Fruit fly (Drosophila melanogaster) whole organism, embryonic: ENCODE measurements around the gene CG46310.
A peak's percentile ranks its signal among the peaks of the same experiment; 100 is the strongest.

Experiments
- ATbp ChIP-seq: fragments of 200-800 bp; sonication (Bioruptor generic); optimal IDR thresholded peaks from 2 replicates; lab custom pipeline; 2017; ENCODE audit warnings: missing biosample characterization, mild to moderate bottlenecking, missing genetic modification characterization, missing genetic modification reagents
- Bdp1 ChIP-seq: fragments of 200-800 bp; sonication (Bioruptor generic); optimal IDR thresholded peaks from 3 replicates; lab custom pipeline; 2016; ENCODE audit warnings: missing biosample characterization, missing genetic modification characterization
- Blimp-1 ChIP-seq: fragments of 200-800 bp; sonication (Bioruptor generic); optimal IDR thresholded peaks from 3 replicates; lab custom pipeline; 2018; ENCODE audit warnings: missing biosample characterization, missing genetic modification characterization, mild to moderate bottlenecking, moderate library complexity, missing genetic modification reagents
- CG1024 ChIP-seq: fragments of 200-800 bp; sonication (Bioruptor generic); IDR thresholded peaks from 2 replicates; pipeline ENCODE4 v1.3.6; 2022; ENCODE audit warnings: missing biosample characterization, missing genetic modification characterization
- CG1233 ChIP-seq: fragments of 200-800 bp; sonication (Bioruptor generic); optimal IDR thresholded peaks from 4 replicates; lab custom pipeline; 2018; ENCODE audit warnings: missing biosample characterization, mild to moderate bottlenecking, missing genetic modification characterization
- CG12391 ChIP-seq: fragments of 200-800 bp; sonication (Bioruptor generic); optimal IDR thresholded peaks from 3 replicates; lab custom pipeline; 2018; ENCODE audit warnings: missing biosample characterization, mild to moderate bottlenecking, missing genetic modification characterization, moderate library complexity
- CG13424 ChIP-seq: fragments of 200-800 bp; sonication (Bioruptor generic); optimal IDR thresholded peaks from 2 replicates; lab custom pipeline; 2019; ENCODE audit warnings: missing biosample characterization, mild to moderate bottlenecking, missing genetic modification characterization, moderate library complexity
- CG13775 ChIP-seq: fragments of 200-800 bp; sonication (Bioruptor generic); optimal IDR thresholded peaks from 3 replicates; lab custom pipeline; 2017; ENCODE audit warnings: missing biosample characterization, mild to moderate bottlenecking, missing genetic modification characterization
- CG14860 ChIP-seq: fragments of 200-800 bp; sonication (Bioruptor generic); IDR thresholded peaks from 3 replicates; pipeline ENCODE4 v1.3.6; 2022; ENCODE audit warnings: missing biosample characterization, missing genetic modification characterization; ENCODE audit not compliant: partially characterized antibody
- CG17912 ChIP-seq: fragments of 200-800 bp; sonication (Bioruptor generic); optimal IDR thresholded peaks from 2 replicates; lab custom pipeline; 2018; ENCODE audit warnings: missing biosample characterization, mild to moderate bottlenecking, missing genetic modification characterization
- CG2129 ChIP-seq: fragments of 200-800 bp; sonication (Bioruptor generic); IDR thresholded peaks from 2 replicates; pipeline ENCODE4 v1.3.6; 2022; ENCODE audit warnings: missing biosample characterization, missing genetic modification characterization; ENCODE audit not compliant: partially characterized antibody
- CG2202 ChIP-seq: fragments of 200-800 bp; sonication (Bioruptor generic); optimal IDR thresholded peaks from 2 replicates; lab custom pipeline; 2018; ENCODE audit warnings: missing biosample characterization, mild to moderate bottlenecking, missing genetic modification characterization
- CG30431 ChIP-seq: fragments of 200-800 bp; sonication (Bioruptor generic); optimal IDR thresholded peaks from 2 replicates; lab custom pipeline; 2017; ENCODE audit warnings: missing biosample characterization, missing genetic modification characterization
- CG3407 ChIP-seq: fragments of 200-800 bp; sonication (Bioruptor generic); optimal IDR thresholded peaks from 2 replicates; lab custom pipeline; 2018; ENCODE audit warnings: missing biosample characterization, mild to moderate bottlenecking, missing genetic modification characterization
- CG3726 ChIP-seq: fragments of 200-800 bp; sonication (Bioruptor generic); IDR thresholded peaks from 3 replicates; pipeline ENCODE4, ENCODE4 v1.3.6; 2022; ENCODE audit warnings: missing biosample characterization, missing genetic modification characterization
- CG4424 ChIP-seq: fragments of 200-800 bp; sonication (Bioruptor generic); optimal IDR thresholded peaks from 3 replicates; lab custom pipeline; 2016; ENCODE audit warnings: missing biosample characterization, missing genetic modification characterization
- CG8765 ChIP-seq: fragments of 200-800 bp; sonication (Bioruptor generic); IDR thresholded peaks from 2 replicates; pipeline ENCODE4 v1.3.6; 2022; ENCODE audit warnings: missing biosample characterization, missing genetic modification characterization
- CG9817 ChIP-seq: fragments of 200-800 bp; sonication (Bioruptor generic); optimal IDR thresholded peaks from 2 replicates; lab custom pipeline; 2018; ENCODE audit warnings: missing biosample characterization, mild to moderate bottlenecking, missing genetic modification characterization, moderate library complexity
- CoRest ChIP-seq: fragments of 200-800 bp; sonication (Bioruptor generic); optimal IDR thresholded peaks from 3 replicates; lab custom pipeline; 2018; ENCODE audit warnings: missing biosample characterization, mild to moderate bottlenecking, missing genetic modification characterization, moderate library complexity
- D ChIP-seq, 2 experiments: fragments of 200-800 bp in 1 of 2; fragments of >200 bp in 1 of 2; sonication (Bioruptor generic) in 1 of 2; optimal IDR thresholded peaks; 2 replicates in 1 of 2; 3 replicates in 1 of 2; lab custom pipeline; 2017; ENCODE audit warnings: mild to moderate bottlenecking in 1 of 2, missing biosample characterization in 1 of 2, missing genetic modification characterization in 1 of 2, missing genetic modification reagents in 1 of 2
- Drgx ChIP-seq: fragments of 200-800 bp; sonication (Bioruptor generic); IDR thresholded peaks from 2 replicates; pipeline ENCODE4 v1.3.6; 2022; ENCODE audit warnings: missing biosample characterization, missing genetic modification characterization
- Eip74EF ChIP-seq, 2 experiments: fragments of 200-800 bp in 1 of 2; fragments of >200 bp in 1 of 2; sonication (Bioruptor generic) in 1 of 2; optimal IDR thresholded peaks; 2 replicates each; lab custom pipeline; 2017 to 2019; ENCODE audit warnings: missing biosample characterization in 2 of 2, missing genetic modification characterization in 2 of 2, mild to moderate bottlenecking in 1 of 2, moderate library complexity in 1 of 2
- Hmr ChIP-seq: fragments of 200-800 bp; sonication (Bioruptor generic); optimal IDR thresholded peaks from 3 replicates; lab custom pipeline; 2017; ENCODE audit warnings: mild to moderate bottlenecking, missing biosample characterization, missing genetic modification reagents, missing genetic modification characterization
- Mad ChIP-seq: fragments of 200-800 bp; sonication (Bioruptor generic); optimal IDR thresholded peaks from 2 replicates; lab custom pipeline; 2016; ENCODE audit warnings: missing biosample characterization, missing genetic modification characterization
- Neu2 ChIP-seq: fragments of 200-800 bp; sonication (Bioruptor generic); optimal IDR thresholded peaks from 3 replicates; lab custom pipeline; 2016; ENCODE audit warnings: missing biosample characterization, missing genetic modification characterization, borderline replicate concordance
- Nf-YA ChIP-seq: fragments of 200-800 bp; sonication (Bioruptor generic); IDR thresholded peaks from 2 replicates; pipeline ENCODE4 v1.3.6; 2022; ENCODE audit warnings: missing biosample characterization, missing genetic modification characterization
- Sox102F ChIP-seq: fragments of 200-800 bp; sonication (Bioruptor generic); optimal IDR thresholded peaks from 2 replicates; lab custom pipeline; 2018; ENCODE audit warnings: missing biosample characterization, mild to moderate bottlenecking, missing genetic modification characterization, moderate library complexity
- Sry-δ ChIP-seq: fragments of 200-800 bp; sonication (Bioruptor generic); optimal IDR thresholded peaks from 2 replicates; lab custom pipeline; 2016; ENCODE audit warnings: missing biosample characterization, missing genetic modification characterization
- bab2 ChIP-seq: fragments of 200-800 bp; sonication (Bioruptor generic); optimal IDR thresholded peaks from 2 replicates; lab custom pipeline; 2016; ENCODE audit warnings: missing biosample characterization, missing genetic modification characterization
- bcd ChIP-seq: fragments of 200-800 bp; sonication (Bioruptor generic); optimal IDR thresholded peaks from 2 replicates; lab custom pipeline; 2017; ENCODE audit warnings: missing biosample characterization, mild to moderate bottlenecking, missing genetic modification characterization
- br ChIP-seq: fragments of >200 bp; optimal IDR thresholded peaks from 2 replicates; lab custom pipeline; 2017
- cato ChIP-seq: fragments of 200-800 bp; sonication (Bioruptor generic); optimal IDR thresholded peaks from 2 replicates; lab custom pipeline; 2016; ENCODE audit warnings: missing biosample characterization, missing genetic modification characterization, borderline replicate concordance
- chm ChIP-seq: fragments of 200-800 bp; sonication (Bioruptor generic); IDR thresholded peaks from 2 replicates; pipeline ENCODE4 v1.3.6; 2022; ENCODE audit warnings: missing biosample characterization, missing genetic modification characterization
- dmrt11E ChIP-seq: fragments of 200-800 bp; sonication (Bioruptor generic); optimal IDR thresholded peaks from 3 replicates; lab custom pipeline; 2018; ENCODE audit warnings: missing biosample characterization, mild to moderate bottlenecking, missing genetic modification characterization, moderate library complexity
- esg ChIP-seq: fragments of 200-800 bp; sonication (Bioruptor generic); conservative IDR thresholded peaks from 2 replicates; pipeline ENCODE4 v1.3.6; 2022; ENCODE audit warnings: missing biosample characterization, missing genetic modification characterization
- fd64A ChIP-seq: fragments of 200-800 bp; sonication (Bioruptor generic); optimal IDR thresholded peaks from 3 replicates; lab custom pipeline; 2018; ENCODE audit warnings: missing biosample characterization, mild to moderate bottlenecking, missing genetic modification characterization
- ham ChIP-seq: fragments of 200-800 bp; sonication (Bioruptor generic); IDR thresholded peaks from 2 replicates; pipeline ENCODE4 v1.3.6; 2022; ENCODE audit warnings: missing biosample characterization, missing genetic modification characterization
- lab ChIP-seq: fragments of 200-800 bp; sonication (Bioruptor generic); optimal IDR thresholded peaks from 3 replicates; lab custom pipeline; 2017; ENCODE audit warnings: missing biosample characterization, missing genetic modification characterization, mild to moderate bottlenecking, moderate library complexity, missing genetic modification reagents
- lbe ChIP-seq: fragments of 200-800 bp; sonication (Bioruptor generic); optimal IDR thresholded peaks from 2 replicates; lab custom pipeline; 2016; ENCODE audit warnings: missing biosample characterization, mild to moderate bottlenecking, missing genetic modification characterization
- mam ChIP-seq: fragments of 200-800 bp; sonication (Bioruptor generic); optimal IDR thresholded peaks from 3 replicates; lab custom pipeline; 2016; ENCODE audit warnings: missing biosample characterization, missing genetic modification characterization
- nom ChIP-seq: fragments of 200-800 bp; sonication (Bioruptor generic); optimal IDR thresholded peaks from 2 replicates; lab custom pipeline; 2017; ENCODE audit warnings: missing biosample characterization, missing genetic modification characterization, mild to moderate bottlenecking, moderate library complexity, missing genetic modification reagents
- pfk ChIP-seq: fragments of 200-800 bp; sonication (Bioruptor generic); optimal IDR thresholded peaks from 2 replicates; lab custom pipeline; 2018; ENCODE audit warnings: missing biosample characterization, mild to moderate bottlenecking, missing genetic modification characterization, moderate library complexity
- sens ChIP-seq: fragments of 200-800 bp; sonication (Bioruptor generic); peaks from one replicate; lab custom pipeline; 2016; ENCODE audit warnings: missing biosample characterization, missing genetic modification characterization
- shn ChIP-seq: fragments of 200-800 bp; sonication (Bioruptor generic); optimal IDR thresholded peaks from 3 replicates; lab custom pipeline; 2016; ENCODE audit warnings: missing biosample characterization, missing genetic modification characterization
- so ChIP-seq: fragments of 200-800 bp; sonication (Bioruptor generic); IDR thresholded peaks from 3 replicates; pipeline ENCODE4 v1.3.6; 2022; ENCODE audit warnings: missing biosample characterization, missing genetic modification characterization
- stwl ChIP-seq: fragments of 200-800 bp; sonication (Bioruptor generic); optimal IDR thresholded peaks from 3 replicates; lab custom pipeline; 2018; ENCODE audit warnings: missing biosample characterization, mild to moderate bottlenecking, missing genetic modification characterization, moderate library complexity

CG46310 gene

dm6 chr3R:23149021-23149571 lies 24.6 kb upstream of the CG46310 start (continued):
- no peak for TF ChIP-seq CG3407 (GFP tag; lab: Kevin White, UChicago)
- no peak for TF ChIP-seq CG1024
- no peak for TF ChIP-seq CG1233 (GFP tag; lab: Kevin White, UChicago)
- no peak for TF ChIP-seq mam (GFP tag; lab: Kevin White, UChicago)
- peak; percentile 63 for TF ChIP-seq CG12391 (tag; lab: Kevin White, UChicago)
- no peak for TF ChIP-seq CG2129 (GFP tag; lab: Robert Waterston, UW)
- 0 out of 3 replicates have a peak, but pooled peaks have one; percentile 20 for TF ChIP-seq so (GFP tag; lab: Robert Waterston, UW)
- TF ChIP-seq pfk = no peak
- no peak for TF ChIP-seq Nf-YA (GFP tag; lab: Robert Waterston, UW)
- TF ChIP-seq CG30431 = peak; percentile 17
- peak; percentile 85 for TF ChIP-seq dmrt11E
- TF ChIP-seq bab2 (GFP tag; lab: Kevin White, UChicago) = no peak
- peak; percentile 29 for TF ChIP-seq CG13775
- no peak for TF ChIP-seq CG9817 (tag; lab: Kevin White, UChicago)
- TF ChIP-seq fd64A = no peak
- peak; percentile 48; the same call in 1 of the 2 replicates for TF ChIP-seq Drgx (GFP tag; lab: Robert Waterston, UW)
- no peak for TF ChIP-seq D (optimal IDR thresholded peaks at IDR 0.05; lab: Kevin White, UChicago)
- peak; percentile 57 for TF ChIP-seq D (GFP tag; optimal IDR thresholded peaks at IDR 0.05; lab: Kevin White, UChicago)
- peak; percentile 87 for TF ChIP-seq nom (GFP tag; lab: Kevin White, UChicago)
- no peak for TF ChIP-seq Bdp1 (GFP tag; lab: Kevin White, UChicago)
- no peak for TF ChIP-seq shn (GFP tag; lab: Kevin White, UChicago)
- TF ChIP-seq stwl (tag; lab: Kevin White, UChicago) = no peak
- no peak for TF ChIP-seq Sox102F (GFP tag; lab: Kevin White, UChicago)
- TF ChIP-seq chm = peak; percentile 53; the same call in 1 of the 2 replicates
- TF ChIP-seq cato (GFP tag; lab: Kevin White, UChicago) = no peak
- TF ChIP-seq CG3726 (GFP tag; lab: Robert Waterston, UW) = no peak
- no peak for TF ChIP-seq Mad (GFP tag; lab: Kevin White, UChicago)
- TF ChIP-seq ham (GFP tag; lab: Robert Waterston, UW) = no peak
- TF ChIP-seq CG8765 = peak; percentile 14; the same call in 1 of the 2 replicates
- peak; percentile 26 for TF ChIP-seq CG13424 (tag; lab: Kevin White, UChicago)
- no peak for TF ChIP-seq Hmr (GFP tag; lab: Kevin White, UChicago)
- no peak for TF ChIP-seq CG17912 (GFP tag; lab: Kevin White, UChicago)
- TF ChIP-seq CG4424 = peak; percentile 21
- no peak for TF ChIP-seq Sry-δ (GFP tag; lab: Kevin White, UChicago)
- no peak for TF ChIP-seq ATbp (GFP tag; lab: Kevin White, UChicago)
- TF ChIP-seq Eip74EF (GFP tag; optimal IDR thresholded peaks at IDR 0.05; lab: Kevin White, UChicago) = no peak
- TF ChIP-seq lbe (GFP tag; lab: Kevin White, UChicago) = peak; percentile 65
- TF ChIP-seq sens (GFP tag; lab: Kevin White, UChicago) = peak; percentile 63
- TF ChIP-seq lab (GFP tag; lab: Kevin White, UChicago) = no peak
- TF ChIP-seq esg (GFP tag; lab: Robert Waterston, UW) = no peak
- no peak for TF ChIP-seq bcd
- TF ChIP-seq CG14860 = no peak
- peak; percentile 24 for TF ChIP-seq CoRest (tag; lab: Kevin White, UChicago)
- peak; percentile 59 for TF ChIP-seq Blimp-1 (GFP tag; lab: Kevin White, UChicago)
- peak; percentile 8 for TF ChIP-seq CG2202
- no peak for TF ChIP-seq Neu2 (GFP tag; lab: Kevin White, UChicago)
- TF ChIP-seq br = no peak
- TF ChIP-seq, all 482 proteins: peak for 78
